Worm (Caenorhabditis elegans) whole organism, L4/young adult: Measurements from ENCODE around the gene gop-2.

Experiments used
- W03F9.2 ChIP-seq: fragments of 150-350 bp; optimal IDR thresholded peaks from 2 replicates; lab custom pipeline; 2014; ENCODE audit warnings: missing biosample characterization, missing genetic modification characterization
- dao-5 ChIP-seq: sonication (generic microtip); optimal IDR thresholded peaks from 2 replicates; lab custom pipeline; 2016; ENCODE audit warnings: missing genotype, missing genetic modification characterization, moderate library complexity, missing compliant biosample characterization
- him-1 ChIP-seq: sonication (generic microtip); optimal IDR thresholded peaks from 2 replicates; lab custom pipeline; 2016; ENCODE audit warnings: missing genotype, missing genetic modification reagents, missing genetic modification characterization, missing compliant biosample characterization

The gop-2 gene

ce11 chrIII:5229511-5230250 lies 29.1 kb upstream of the gop-2 start:
- no peak for TF ChIP-seq dao-5 (tag; lab: Kevin White, UChicago)
- TF ChIP-seq him-1 (tag; lab: Kevin White, UChicago), result no peak
- no peak for TF ChIP-seq W03F9.2 (tag; lab: Kevin White, UChicago)

DNA sequence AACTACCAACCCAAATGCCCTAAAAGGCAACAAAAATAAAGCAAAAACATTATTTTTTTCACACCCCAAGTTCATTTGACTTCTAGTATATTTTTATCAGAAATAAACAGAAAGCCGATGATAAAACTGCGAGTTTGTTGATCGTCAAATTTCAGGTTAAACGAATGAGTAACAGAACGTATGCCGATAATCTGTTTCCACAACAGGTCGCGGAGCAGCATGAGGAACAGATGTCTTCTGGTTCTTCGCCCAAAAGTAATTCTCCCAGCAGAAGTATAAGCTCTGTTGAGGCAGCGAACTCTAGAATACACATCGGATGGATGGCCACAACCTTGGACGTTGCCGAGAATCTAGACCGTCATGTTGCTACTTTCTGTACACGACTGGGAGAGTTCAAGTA lies 28.4 kb upstream of the gop-2 start, which contains the start of gene prmt-5:
prmt-5 (plus strand) TSS at position 141 of the 400 bp plus-strand sequence.
- no peak for TF ChIP-seq W03F9.2 (tag; lab: Kevin White, UChicago)
- no peak for TF ChIP-seq him-1 (tag; lab: Kevin White, UChicago)
- TF ChIP-seq dao-5 (tag; lab: Kevin White, UChicago), result no peak

DNA sequence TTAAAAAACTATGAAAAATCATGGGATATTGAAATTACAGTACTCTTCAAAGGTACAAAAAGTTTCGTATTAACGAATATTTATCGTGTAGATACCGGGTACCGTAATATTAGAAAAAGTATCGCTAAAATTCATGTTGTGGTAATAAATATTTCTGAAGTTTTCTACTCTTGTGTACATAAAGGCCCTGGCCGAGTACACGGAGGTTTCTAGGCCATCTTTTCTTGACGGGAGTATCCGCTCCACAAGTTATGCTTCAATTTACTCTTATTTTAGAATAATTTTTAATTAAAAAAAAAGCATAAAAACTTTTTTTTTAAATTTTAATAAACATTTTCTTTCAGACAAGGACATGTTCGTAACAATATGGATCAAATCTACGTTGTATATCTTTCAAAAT lies 25.7 kb upstream of the gop-2 start:
- TF ChIP-seq W03F9.2 (tag; lab: Kevin White, UChicago), result no peak
- no peak for TF ChIP-seq dao-5 (tag; lab: Kevin White, UChicago)
- no peak for TF ChIP-seq him-1 (tag; lab: Kevin White, UChicago)

ce11 chrIII:5234312-5234711 lies 24.5 kb upstream of the gop-2 start, which contains the start of gene mrps-26:
Gene mrps-26, plus strand, starts transcription at chrIII:5234612.
- TF ChIP-seq dao-5 (tag; lab: Kevin White, UChicago) (no peak), him-1 (tag; lab: Kevin White, UChicago) (no peak)

DNA sequence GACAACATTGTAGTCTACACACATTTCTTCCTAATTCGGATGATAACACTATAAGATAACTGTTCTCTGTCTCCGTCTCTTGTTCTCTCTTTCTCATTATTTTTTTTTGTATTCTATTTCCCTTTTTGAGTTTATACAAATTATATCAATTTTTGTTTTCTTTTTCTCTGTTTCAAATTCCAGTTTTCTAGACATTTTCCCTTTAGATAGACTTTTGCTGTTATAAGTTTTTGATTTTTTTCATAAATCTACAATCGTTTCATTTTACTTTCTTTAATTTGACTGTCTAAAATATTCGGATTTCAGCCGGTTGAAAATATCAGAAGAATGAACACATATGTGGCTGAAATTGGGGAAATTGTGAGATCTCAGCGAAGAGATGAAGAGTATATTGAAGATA lies 22.7 kb upstream of the gop-2 start, which contains the start of gene prx-10:
prx-10 (plus strand) TSS at position 301 of the 400 bp plus-strand sequence.
- TF ChIP-seq W03F9.2 (tag; lab: Kevin White, UChicago), result no peak
- TF ChIP-seq him-1 (tag; lab: Kevin White, UChicago), result no peak
- no peak for TF ChIP-seq dao-5 (tag; lab: Kevin White, UChicago)

- TF ChIP-seq him-1 (tag; lab: Kevin White, UChicago) (no peak), dao-5 (tag; lab: Kevin White, UChicago) (no peak), W03F9.2 (tag; lab: Kevin White, UChicago) (no peak)
These were observed 17.0 kb upstream of the gop-2 start for ce11 chrIII:5241854-5242253.

DNA sequence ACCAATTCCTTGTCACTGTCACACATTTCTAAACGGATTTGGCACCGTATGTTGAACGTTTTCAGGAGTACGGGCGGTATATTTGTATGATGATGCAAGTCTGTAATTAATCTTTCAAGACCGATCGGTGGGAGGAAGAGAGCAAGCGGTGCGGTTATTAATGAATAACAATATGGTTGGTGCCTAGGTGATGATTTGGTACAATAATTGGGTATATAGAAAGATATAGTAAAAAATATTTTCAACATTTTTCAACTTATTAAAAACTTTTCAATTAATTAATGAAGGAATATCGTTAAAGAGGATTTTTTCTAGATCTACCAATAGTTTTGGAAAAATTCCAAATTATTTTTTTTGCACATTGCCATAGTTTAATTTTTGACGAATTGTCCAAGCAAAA lies 14.3 kb upstream of the gop-2 start, which contains the start of gene cnd-1:
cnd-1 (minus strand) TSS at position 101 of the 400 bp plus-strand sequence.
- TF ChIP-seq dao-5 (tag; lab: Kevin White, UChicago) (no peak), him-1 (tag; lab: Kevin White, UChicago) (no peak), W03F9.2 (tag; lab: Kevin White, UChicago) (no peak)

- TF ChIP-seq dao-5 (tag; lab: Kevin White, UChicago) (no peak), him-1 (tag; lab: Kevin White, UChicago) (no peak), W03F9.2 (tag; lab: Kevin White, UChicago) (no peak)
These were observed 13.8 kb upstream of the gop-2 start for ce11 chrIII:5245067-5245466.

DNA sequence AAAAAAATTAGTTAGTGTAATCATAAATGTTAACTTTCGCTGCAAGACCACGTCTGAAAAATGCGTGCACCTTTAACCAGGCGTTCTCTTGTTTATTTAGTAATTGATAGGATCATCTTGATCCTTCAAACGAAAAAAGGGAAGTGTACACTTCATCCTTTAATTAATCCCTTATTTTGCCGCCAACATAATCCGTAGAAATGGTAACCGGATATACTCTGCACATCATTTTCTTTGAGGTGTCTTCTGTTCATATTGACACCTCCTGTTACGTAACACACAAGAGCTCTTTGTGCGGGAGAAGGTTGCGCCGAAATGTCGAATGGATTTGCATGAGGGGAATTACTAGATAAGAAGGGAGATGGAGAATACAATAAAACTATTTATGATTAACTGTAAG lies 10.1 kb upstream of the gop-2 start:
- TF ChIP-seq W03F9.2 (tag; lab: Kevin White, UChicago) (no peak), him-1 (tag; lab: Kevin White, UChicago) (no peak), dao-5 (tag; lab: Kevin White, UChicago) (no peak)

- TF ChIP-seq him-1 (tag; lab: Kevin White, UChicago) (no peak), W03F9.2 (tag; lab: Kevin White, UChicago) (no peak), dao-5 (tag; lab: Kevin White, UChicago) (no peak)
These were observed 4.7 kb upstream of the gop-2 start, which contains the start of the genes sumv-1 and gop-1 for ce11 chrIII:5254108-5254507. Gene sumv-1, minus strand, starts transcription at chrIII:5254187. Gene gop-1, plus strand, starts transcription at chrIII:5254438.

DNA sequence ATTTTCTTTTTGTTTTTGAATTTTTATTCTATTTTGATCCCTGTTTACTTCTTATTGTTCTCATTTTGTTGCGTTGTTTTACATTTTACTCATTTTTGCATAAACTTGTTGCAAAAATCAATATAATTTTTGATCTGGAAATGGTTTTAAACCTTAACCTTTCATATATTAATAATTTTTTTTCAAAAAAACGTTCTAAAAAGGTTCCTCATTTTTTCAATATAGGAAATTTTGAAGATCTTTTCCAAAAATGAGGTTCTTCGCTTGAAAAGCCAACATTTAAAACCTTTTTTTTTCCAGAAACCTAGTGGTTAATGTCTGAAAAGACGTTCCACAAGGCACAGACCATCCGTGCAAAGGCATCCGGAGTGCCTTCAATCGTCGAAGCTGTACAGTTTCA lies 1.6 kb downstream of the gop-2 start, which contains the start of gene gop-3:
gop-3 (plus strand) TSS at position 301 of the 400 bp plus-strand sequence.
- no peak for TF ChIP-seq him-1 (tag; lab: Kevin White, UChicago)
- TF ChIP-seq W03F9.2 (tag; lab: Kevin White, UChicago), result no peak
- no peak for TF ChIP-seq dao-5 (tag; lab: Kevin White, UChicago)

- TF ChIP-seq him-1 (tag; lab: Kevin White, UChicago), result no peak
- no peak for TF ChIP-seq dao-5 (tag; lab: Kevin White, UChicago)
- TF ChIP-seq W03F9.2 (tag; lab: Kevin White, UChicago), result no peak
These were observed 4.6 kb downstream of the gop-2 start, which contains the start of the genes C34E10.9 and hap-1 for ce11 chrIII:5263299-5263993. Gene C34E10.9, minus strand, starts transcription at chrIII:5263399. Gene hap-1, plus strand, starts transcription at chrIII:5263943.

- TF ChIP-seq him-1 (tag; lab: Kevin White, UChicago), result no peak
- no peak for TF ChIP-seq dao-5 (tag; lab: Kevin White, UChicago)
- no peak for TF ChIP-seq W03F9.2 (tag; lab: Kevin White, UChicago)
These were observed 6.0 kb downstream of the gop-2 start, which contains the start of gene gro-1 for ce11 chrIII:5264813-5265212. Gene gro-1, plus strand, starts transcription at chrIII:5265113.
